Fruit fly (Drosophila melanogaster): ENCODE results near the gene CG43783.
A peak's percentile ranks its signal among the peaks of the same experiment; 100 is the strongest.

CG43783 gene

dm6 chr3L:8925679-8926078 lies 28.4 kb downstream of the CG43783 start (continued):
- no peak for TF ChIP-seq Gsc (GFP tag; IDR thresholded peaks at IDR 0.05)
- no peak for TF ChIP-seq CG7786 (GFP tag; optimal IDR thresholded peaks at IDR 0.05)
- TF ChIP-seq CG11695 (GFP tag; IDR thresholded peaks at IDR 0.05): no peak
- no peak for TF ChIP-seq CG6175 (GFP tag; IDR thresholded peaks at IDR 0.05)
- TF ChIP-seq Stat92E (GFP tag; optimal IDR thresholded peaks at IDR 0.05): peak in 1 of 3 experiments; percentile 47
- no peak for TF ChIP-seq pnt (GFP tag; optimal IDR thresholded peaks at IDR 0.05)
- peak; percentile 35 for TF ChIP-seq Mes4 (GFP tag; optimal IDR thresholded peaks at IDR 0.05)
- no peak for TF ChIP-seq CG9609 (GFP tag; optimal IDR thresholded peaks at IDR 0.05)
- peak; percentile 75 for TF ChIP-seq CG17359 (tag; optimal IDR thresholded peaks at IDR 0.05)
- TF ChIP-seq CG1603 (tag; optimal IDR thresholded peaks at IDR 0.05): peak; percentile 14
- TF ChIP-seq Ptx1 (GFP tag; IDR thresholded peaks at IDR 0.05): no peak
- TF ChIP-seq CG6689 (GFP tag; IDR thresholded peaks at IDR 0.05): no peak
- no peak for TF ChIP-seq CG11560 (tag; IDR thresholded peaks at IDR 0.05)
- no peak for TF ChIP-seq cas (GFP tag; IDR thresholded peaks at IDR 0.05)
- TF ChIP-seq sob (GFP tag; IDR thresholded peaks at IDR 0.05): no peak
- TF ChIP-seq disco-r (GFP tag; optimal IDR thresholded peaks at IDR 0.05): no peak
- TF ChIP-seq Xrp1 (GFP tag; IDR thresholded peaks at IDR 0.05): peak; percentile 74
- no peak for TF ChIP-seq esg (GFP tag; conservative IDR thresholded peaks at IDR 0.05)
- TF ChIP-seq chn (GFP tag; optimal IDR thresholded peaks at IDR 0.05): no peak
- peak; percentile 27 for TF ChIP-seq CG12219 (GFP tag; optimal IDR thresholded peaks at IDR 0.05)
- TF ChIP-seq ssp (GFP tag; IDR thresholded peaks at IDR 0.05): no peak
- no peak for TF ChIP-seq Atf6 (GFP tag; IDR thresholded peaks at IDR 0.05)
- TF ChIP-seq CG10147 (GFP tag; optimal IDR thresholded peaks at IDR 0.05): no peak
- peak; percentile 23 for TF ChIP-seq CG13424 (tag; optimal IDR thresholded peaks at IDR 0.05)
- no peak for TF ChIP-seq Neu2 (GFP tag; optimal IDR thresholded peaks at IDR 0.05; ENCODE audit: borderline replicate concordance)
- TF ChIP-seq CG1602 (GFP tag; optimal IDR thresholded peaks at IDR 0.05): no peak
- TF ChIP-seq CG3407 (GFP tag; optimal IDR thresholded peaks at IDR 0.05): peak; percentile 73
- TF ChIP-seq CG4617 (GFP tag; optimal IDR thresholded peaks at IDR 0.05; ENCODE audit: borderline replicate concordance): no peak
- peak; percentile 3 for TF ChIP-seq Vsx1 (GFP tag; optimal IDR thresholded peaks at IDR 0.05)
- TF ChIP-seq klu (GFP tag; IDR thresholded peaks at IDR 0.05): no peak
- peak; percentile 78 for TF ChIP-seq CG7745 (tag; optimal IDR thresholded peaks at IDR 0.05)
- no peak for TF ChIP-seq Abd-B (GFP tag; optimal IDR thresholded peaks at IDR 0.05)
- no peak for TF ChIP-seq CG42726 (GFP tag; IDR thresholded peaks at IDR 0.05; ENCODE audit: partially characterized antibody)
- no peak for TF ChIP-seq tin (GFP tag; optimal IDR thresholded peaks at IDR 0.05)
- peak; percentile 2 for TF ChIP-seq CG1647 (GFP tag; optimal IDR thresholded peaks at IDR 0.05)
- no peak for TF ChIP-seq Chrac-16 (GFP tag; optimal IDR thresholded peaks at IDR 0.05)
- no peak for TF ChIP-seq slou (GFP tag; optimal IDR thresholded peaks at IDR 0.05)
- TF ChIP-seq stwl (tag; optimal IDR thresholded peaks at IDR 0.05): no peak
- 0 out of 2 replicates have a peak, but pooled peaks have one; percentile 16 for TF ChIP-seq ttk (GFP tag; IDR thresholded peaks at IDR 0.05)
- no peak for TF ChIP-seq Bdp1 (GFP tag; optimal IDR thresholded peaks at IDR 0.05)
- peak; percentile 36 for TF ChIP-seq unpg (GFP tag; optimal IDR thresholded peaks at IDR 0.05)
- TF ChIP-seq C15 (GFP tag; IDR thresholded peaks at IDR 0.05): no peak
- no peak for TF ChIP-seq CG2889 (GFP tag; IDR thresholded peaks at IDR 0.05)
- peak; percentile 58 for TF ChIP-seq CG14710 (tag; optimal IDR thresholded peaks at IDR 0.05)
- TF ChIP-seq CG4328 (GFP tag; optimal IDR thresholded peaks at IDR 0.05): peak; percentile 28
- TF ChIP-seq kah (GFP tag; optimal IDR thresholded peaks at IDR 0.05): no peak
- peak; percentile 66 for TF ChIP-seq gsb-n (tag; optimal IDR thresholded peaks at IDR 0.05)
- TF ChIP-seq gcm2 (GFP tag; optimal IDR thresholded peaks at IDR 0.05): no peak
- TF ChIP-seq CTCF (GFP tag; optimal IDR thresholded peaks at IDR 0.05): no peak
- TF ChIP-seq zfh2 (GFP tag; optimal IDR thresholded peaks at IDR 0.05): no peak
- TF ChIP-seq Side (GFP tag; optimal IDR thresholded peaks at IDR 0.05): no peak
- TF ChIP-seq YL-1 (GFP tag; optimal IDR thresholded peaks at IDR 0.05): no peak
- no peak for TF ChIP-seq Dref (GFP tag; IDR thresholded peaks at IDR 0.05)

Data from whole organism, embryonic.